Fruit fly (Drosophila melanogaster) whole organism, embryonic: Measurements from ENCODE around the gene CG12990.

Experiments used
- CG10543 ChIP-seq: fragments of 200-800 bp; sonication (Bioruptor generic); optimal IDR thresholded peaks from 3 replicates; lab custom pipeline; 2017; ENCODE audit warnings: missing biosample characterization, mild to moderate bottlenecking, missing genetic modification characterization, moderate library complexity
- CG11085 ChIP-seq: fragments of 200-800 bp; sonication (Bioruptor generic); IDR thresholded peaks from 2 replicates; pipeline ENCODE4 v1.3.6; 2022; ENCODE audit warnings: missing biosample characterization, missing genetic modification characterization
- CG11456 ChIP-seq: fragments of 200-800 bp; sonication (Bioruptor generic); IDR thresholded peaks from 3 replicates; pipeline ENCODE4 v1.3.6; 2022; ENCODE audit warnings: missing biosample characterization, missing genetic modification characterization
- CG11504 ChIP-seq: fragments of 200-800 bp; sonication (Bioruptor generic); optimal IDR thresholded peaks from 3 replicates; lab custom pipeline; 2019; ENCODE audit warnings: missing biosample characterization, mild to moderate bottlenecking, missing genetic modification characterization, moderate library complexity
- CG1233 ChIP-seq: fragments of 200-800 bp; sonication (Bioruptor generic); optimal IDR thresholded peaks from 4 replicates; lab custom pipeline; 2018; ENCODE audit warnings: missing biosample characterization, mild to moderate bottlenecking, missing genetic modification characterization
- CG12391 ChIP-seq: fragments of 200-800 bp; sonication (Bioruptor generic); optimal IDR thresholded peaks from 3 replicates; lab custom pipeline; 2018; ENCODE audit warnings: missing biosample characterization, mild to moderate bottlenecking, missing genetic modification characterization, moderate library complexity
- CG14014 ChIP-seq: fragments of 200-800 bp; sonication (Bioruptor generic); IDR thresholded peaks from 2 replicates; pipeline ENCODE4 v1.3.6; 2022; ENCODE audit warnings: missing biosample characterization, missing genetic modification characterization
- CG14667 ChIP-seq: fragments of 200-800 bp; sonication (Bioruptor generic); IDR thresholded peaks from 2 replicates; pipeline ENCODE4 v1.3.6; 2022; ENCODE audit warnings: missing biosample characterization, missing genetic modification characterization
- CG14860 ChIP-seq: fragments of 200-800 bp; sonication (Bioruptor generic); IDR thresholded peaks from 3 replicates; pipeline ENCODE4 v1.3.6; 2022; ENCODE audit warnings: missing biosample characterization, missing genetic modification characterization; ENCODE audit not compliant: partially characterized antibody
- CG1529 ChIP-seq: fragments of 200-800 bp; sonication (Bioruptor generic); optimal IDR thresholded peaks from 3 replicates; lab custom pipeline; 2018; ENCODE audit warnings: missing biosample characterization, missing genetic modification characterization
- CG15479 ChIP-seq: fragments of 200-800 bp; sonication (Bioruptor generic); optimal IDR thresholded peaks from 3 replicates; lab custom pipeline; 2019; ENCODE audit warnings: missing biosample characterization, mild to moderate bottlenecking, missing genetic modification characterization, moderate library complexity
- CG1647 ChIP-seq: fragments of 200-800 bp; sonication (Bioruptor generic); optimal IDR thresholded peaks from 3 replicates; lab custom pipeline; 2016; ENCODE audit warnings: missing biosample characterization, missing genetic modification characterization
- CG30020 ChIP-seq: fragments of 200-800 bp; optimal IDR thresholded peaks from 2 replicates; lab custom pipeline; 2019; ENCODE audit warnings: missing biosample characterization, mild to moderate bottlenecking, missing genetic modification characterization, moderate library complexity
- CG32772 ChIP-seq: fragments of 200-800 bp; sonication (Bioruptor generic); IDR thresholded peaks from 2 replicates; pipeline ENCODE4 v1.3.6; 2022; ENCODE audit warnings: missing biosample characterization, missing genetic modification characterization
- CG3995 ChIP-seq: fragments of 200-800 bp; sonication (Bioruptor generic); optimal IDR thresholded peaks from 3 replicates; lab custom pipeline; 2016; ENCODE audit warnings: missing biosample characterization, missing genetic modification characterization
- CG4404 ChIP-seq: fragments of 200-800 bp; sonication (Bioruptor generic); IDR thresholded peaks from 2 replicates; pipeline ENCODE4 v1.3.6; 2022; ENCODE audit warnings: missing biosample characterization, missing genetic modification characterization
- CG6791 ChIP-seq: fragments of 200-800 bp; sonication (Bioruptor generic); IDR thresholded peaks from 3 replicates; pipeline ENCODE4 v1.3.6; 2022; ENCODE audit warnings: missing biosample characterization, missing genetic modification characterization; ENCODE audit not compliant: partially characterized antibody
- CG7556 ChIP-seq: fragments of 200-800 bp; sonication (Bioruptor generic); optimal IDR thresholded peaks from 2 replicates; lab custom pipeline; 2017; ENCODE audit warnings: missing biosample characterization, mild to moderate bottlenecking, missing genetic modification characterization
- CG8290 ChIP-seq, 3 experiments: fragments of 200-800 bp; sonication (Bioruptor generic); optimal IDR thresholded peaks; 2 replicates each; lab custom pipeline; 2016 to 2019; ENCODE audit warnings: missing biosample characterization in 3 of 3, missing genetic modification characterization in 3 of 3, mild to moderate bottlenecking in 2 of 3, moderate library complexity in 1 of 3
- D19B ChIP-seq: fragments of 200-800 bp; sonication (Bioruptor generic); optimal IDR thresholded peaks from 2 replicates; lab custom pipeline; 2017; ENCODE audit warnings: missing biosample characterization, mild to moderate bottlenecking, missing genetic modification characterization
- Dref ChIP-seq: fragments of 200-800 bp; sonication (Bioruptor generic); IDR thresholded peaks from 2 replicates; pipeline ENCODE4 v1.3.6; 2022; ENCODE audit warnings: missing biosample characterization, missing genetic modification characterization
- Fer2 ChIP-seq: fragments of 200-800 bp; sonication (Bioruptor generic); optimal IDR thresholded peaks from 2 replicates; lab custom pipeline; 2018; ENCODE audit warnings: missing biosample characterization, mild to moderate bottlenecking, missing genetic modification characterization, moderate library complexity
- Hr78 ChIP-seq, 2 experiments: fragments of 200-800 bp in 1 of 2; fragments of >200 bp in 1 of 2; sonication (Bioruptor generic) in 1 of 2; optimal IDR thresholded peaks; 2 replicates each; lab custom pipeline; 2017 to 2019; ENCODE audit warnings: missing biosample characterization in 2 of 2, missing genetic modification characterization in 2 of 2, mild to moderate bottlenecking in 1 of 2, moderate library complexity in 1 of 2
- NFAT ChIP-seq: fragments of 200-800 bp; sonication (Bioruptor generic); IDR thresholded peaks from 2 replicates; pipeline ENCODE4 v1.3.6; 2022; ENCODE audit warnings: missing biosample characterization, missing genetic modification characterization
- Nf-YA ChIP-seq: fragments of 200-800 bp; sonication (Bioruptor generic); IDR thresholded peaks from 2 replicates; pipeline ENCODE4 v1.3.6; 2022; ENCODE audit warnings: missing biosample characterization, missing genetic modification characterization
- bab2 ChIP-seq: fragments of 200-800 bp; sonication (Bioruptor generic); optimal IDR thresholded peaks from 2 replicates; lab custom pipeline; 2016; ENCODE audit warnings: missing biosample characterization, missing genetic modification characterization
- bbx ChIP-seq: fragments of 200-800 bp; sonication (Bioruptor generic); IDR thresholded peaks from 2 replicates; pipeline ENCODE4 v1.3.6; 2022; ENCODE audit warnings: missing biosample characterization, missing genetic modification characterization; ENCODE audit not compliant: partially characterized antibody
- bcd ChIP-seq: fragments of 200-800 bp; sonication (Bioruptor generic); optimal IDR thresholded peaks from 2 replicates; lab custom pipeline; 2017; ENCODE audit warnings: missing biosample characterization, mild to moderate bottlenecking, missing genetic modification characterization
- cas ChIP-seq: fragments of 200-800 bp; sonication (Bioruptor generic); IDR thresholded peaks from 2 replicates; pipeline ENCODE4 v1.3.6; 2022; ENCODE audit warnings: missing biosample characterization, missing genetic modification characterization
- cato ChIP-seq: fragments of 200-800 bp; sonication (Bioruptor generic); optimal IDR thresholded peaks from 2 replicates; lab custom pipeline; 2016; ENCODE audit warnings: missing biosample characterization, missing genetic modification characterization, borderline replicate concordance
- da ChIP-seq: fragments of 200-800 bp; sonication (Bioruptor generic); optimal IDR thresholded peaks from 2 replicates; lab custom pipeline; 2016; ENCODE audit warnings: missing biosample characterization, missing genetic modification characterization
- dysf ChIP-seq: fragments of 200-800 bp; sonication (Bioruptor generic); IDR thresholded peaks from 3 replicates; pipeline ENCODE4 v1.3.6; 2022; ENCODE audit warnings: missing biosample characterization, missing genetic modification characterization
- en ChIP-seq: fragments of 200-800 bp; sonication (Bioruptor generic); optimal IDR thresholded peaks from 2 replicates; lab custom pipeline; 2016; ENCODE audit warnings: missing biosample characterization, missing genetic modification characterization
- gcm ChIP-seq: fragments of 200-800 bp; sonication (Bioruptor generic); optimal IDR thresholded peaks from 2 replicates; lab custom pipeline; 2019; ENCODE audit warnings: missing biosample characterization, mild to moderate bottlenecking, missing genetic modification characterization, moderate library complexity
- gcm2 ChIP-seq: fragments of 200-800 bp; sonication (Bioruptor generic); optimal IDR thresholded peaks from 2 replicates; lab custom pipeline; 2016; ENCODE audit warnings: missing biosample characterization, missing genetic modification characterization
- jigr1 ChIP-seq: fragments of 200-800 bp; sonication (Bioruptor generic); IDR thresholded peaks from 3 replicates; pipeline ENCODE4 v1.3.6; 2022; ENCODE audit warnings: missing biosample characterization, missing genetic modification characterization
- klu ChIP-seq: fragments of 200-800 bp; sonication (Bioruptor generic); IDR thresholded peaks from 2 replicates; pipeline ENCODE4 v1.3.6; 2022; ENCODE audit warnings: missing biosample characterization, missing genetic modification characterization
- luna ChIP-seq: fragments of 200-800 bp; sonication (Bioruptor generic); optimal IDR thresholded peaks from 2 replicates; lab custom pipeline; 2016; ENCODE audit warnings: missing biosample characterization, missing genetic modification characterization
- nau ChIP-seq: fragments of 200-800 bp; sonication (Bioruptor generic); optimal IDR thresholded peaks from 3 replicates; lab custom pipeline; 2017; ENCODE audit warnings: missing biosample characterization, mild to moderate bottlenecking, missing genetic modification characterization, missing genetic modification reagents
- pan ChIP-seq, 4 experiments: fragments of >200 bp in 3 of 4; fragments of 200-800 bp in 1 of 4; sonication (Bioruptor generic) in 1 of 4; optimal IDR thresholded peaks in 3 of 4; IDR thresholded peaks in 1 of 4; 2 replicates each; pipeline versions ENCODE4 v1.3.6 to Lab custom; 2017 to 2022; ENCODE audit warnings: missing biosample characterization in 2 of 4, missing genetic modification characterization in 2 of 4, mixed read lengths in 1 of 4
- pzg ChIP-seq: fragments of 200-800 bp; sonication (Bioruptor generic); optimal IDR thresholded peaks from 3 replicates; lab custom pipeline; 2018; ENCODE audit warnings: missing biosample characterization, mild to moderate bottlenecking, missing genetic modification characterization, moderate library complexity
- rib ChIP-seq: fragments of 200-800 bp; sonication (Bioruptor generic); IDR thresholded peaks from 2 replicates; pipeline ENCODE4 v1.3.6; 2022; ENCODE audit warnings: missing biosample characterization, missing genetic modification characterization
- sens-2 ChIP-seq: fragments of 200-800 bp; sonication (Bioruptor generic); IDR thresholded peaks from 2 replicates; pipeline ENCODE4 v1.3.6; 2022; ENCODE audit warnings: missing biosample characterization, missing genetic modification characterization
- sima ChIP-seq: fragments of 200-800 bp; sonication (Bioruptor generic); optimal IDR thresholded peaks from 2 replicates; lab custom pipeline; 2016; ENCODE audit warnings: missing biosample characterization, missing genetic modification characterization
- sqz ChIP-seq: fragments of 200-800 bp; sonication (Bioruptor generic); optimal IDR thresholded peaks from 3 replicates; lab custom pipeline; 2018; ENCODE audit warnings: missing biosample characterization, mild to moderate bottlenecking, missing genetic modification characterization
- tin ChIP-seq: fragments of 200-800 bp; sonication (Bioruptor generic); optimal IDR thresholded peaks from 3 replicates; lab custom pipeline; 2016; ENCODE audit warnings: missing biosample characterization, missing genetic modification characterization
- wdn ChIP-seq: fragments of 200-800 bp; sonication (Bioruptor generic); IDR thresholded peaks from 2 replicates; pipeline ENCODE4 v1.3.6; 2022; ENCODE audit warnings: missing biosample characterization, missing genetic modification characterization
- zen2 ChIP-seq: fragments of 200-800 bp; sonication (Bioruptor generic); IDR thresholded peaks from 3 replicates; pipeline ENCODE4 v1.3.6; 2022; ENCODE audit warnings: missing biosample characterization, missing genetic modification characterization; ENCODE audit not compliant: partially characterized antibody

Gene CG12990

dm6 chrX:17712995-17713739 is 41.5 kb upstream of the CG12990 start (continued):
- TF ChIP-seq Nf-YA (GFP tag; lab: Robert Waterston, UW) = no peak
- TF ChIP-seq CG8290 (GFP tag; optimal IDR thresholded peaks at IDR 0.05; lab: Kevin White, UChicago) = peak; percentile 16
- peak in 1 of 2 experiments; percentile 39 for TF ChIP-seq CG8290 (tag; optimal IDR thresholded peaks at IDR 0.05; lab: Kevin White, UChicago)
- TF ChIP-seq NFAT = peak; percentile 20; the same call in 1 of the 2 replicates
- peak; percentile 47 for TF ChIP-seq CG12391 (tag; lab: Kevin White, UChicago)
- peak; percentile 44 for TF ChIP-seq bcd (GFP tag; lab: Kevin White, UChicago)
- no peak for TF ChIP-seq bbx (GFP tag; lab: Robert Waterston, UW)
- TF ChIP-seq da (GFP tag; lab: Kevin White, UChicago) = no peak
- TF ChIP-seq tin (GFP tag; lab: Kevin White, UChicago) = no peak
- TF ChIP-seq pzg (GFP tag; lab: Kevin White, UChicago) = no peak
- peak; percentile 17 for TF ChIP-seq D19B (GFP tag; lab: Kevin White, UChicago)
- TF ChIP-seq cato (GFP tag; lab: Kevin White, UChicago) = no peak
- TF ChIP-seq zen2 (GFP tag; lab: Robert Waterston, UW) = no peak
- no peak for TF ChIP-seq sima
- peak; percentile 50 for TF ChIP-seq CG4404 (GFP tag; lab: Robert Waterston, UW)
- TF ChIP-seq CG11085 = peak; percentile 51
- no peak for TF ChIP-seq CG14667
- TF ChIP-seq Fer2 = no peak
- TF ChIP-seq jigr1 = no peak
- TF ChIP-seq CG1529 = no peak
- TF ChIP-seq klu (GFP tag; lab: Robert Waterston, UW) = no peak; the same call in 1 of the 2 replicates
- no peak for TF ChIP-seq CG14860 (GFP tag; lab: Robert Waterston, UW)
- peak; percentile 77 for TF ChIP-seq CG14014 (GFP tag; lab: Robert Waterston, UW)
- TF ChIP-seq CG1233 (GFP tag; lab: Kevin White, UChicago) = peak; percentile 38
- peak; percentile 78 for TF ChIP-seq CG11504 (tag; lab: Kevin White, UChicago)
- no peak for TF ChIP-seq pan (optimal IDR thresholded peaks at IDR 0.05; lab: Kevin White, UChicago)
- peak in 1 of 2 experiments; percentile 70 for TF ChIP-seq pan (GFP tag; optimal IDR thresholded peaks at IDR 0.05 in 1 of 2, IDR thresholded peaks at IDR 0.05 in 1 of 2)
- no peak for TF ChIP-seq nau
- no peak for TF ChIP-seq cas
- TF ChIP-seq CG30020 (tag; lab: Kevin White, UChicago) = peak; percentile 1
- peak; percentile 13 for TF ChIP-seq gcm
- TF ChIP-seq CG1647 (GFP tag; lab: Kevin White, UChicago) = no peak
- TF ChIP-seq CG6791 (GFP tag; lab: Robert Waterston, UW) = no peak
- TF ChIP-seq rib (GFP tag; lab: Robert Waterston, UW) = no peak
- no peak for TF ChIP-seq wdn (GFP tag; lab: Robert Waterston, UW)
- TF ChIP-seq sens-2 (GFP tag; lab: Robert Waterston, UW) = no peak
- TF ChIP-seq Hr78 (GFP tag; optimal IDR thresholded peaks at IDR 0.05; lab: Kevin White, UChicago) = peak in 1 of 2 experiments; percentile 79
- no peak for TF ChIP-seq CG10543 (GFP tag; lab: Kevin White, UChicago)
- TF ChIP-seq CG7556 (GFP tag; lab: Kevin White, UChicago) = peak; percentile 74
- no peak for TF ChIP-seq bab2 (GFP tag; lab: Kevin White, UChicago)
- TF ChIP-seq gcm2 (GFP tag; lab: Kevin White, UChicago) = no peak
- TF ChIP-seq Dref = no peak
- TF ChIP-seq CG11456 (GFP tag; lab: Robert Waterston, UW) = peak; percentile 76
- no peak for TF ChIP-seq luna
- no peak for TF ChIP-seq en
- no peak for TF ChIP-seq CG3995 (GFP tag; lab: Kevin White, UChicago)
- no peak for TF ChIP-seq CG15479 (GFP tag; lab: Kevin White, UChicago)
- peak; percentile 24 for TF ChIP-seq sqz (GFP tag; lab: Kevin White, UChicago)
- peak; percentile 56; the same call in 2 of the 3 replicates for TF ChIP-seq dysf (GFP tag; lab: Robert Waterston, UW)
- TF ChIP-seq CG32772 (GFP tag; lab: Robert Waterston, UW) = peak; percentile 64
